Fruit fly (Drosophila melanogaster): ENCODE measurements around the gene CG5355.

Gene CG5355

DNA sequence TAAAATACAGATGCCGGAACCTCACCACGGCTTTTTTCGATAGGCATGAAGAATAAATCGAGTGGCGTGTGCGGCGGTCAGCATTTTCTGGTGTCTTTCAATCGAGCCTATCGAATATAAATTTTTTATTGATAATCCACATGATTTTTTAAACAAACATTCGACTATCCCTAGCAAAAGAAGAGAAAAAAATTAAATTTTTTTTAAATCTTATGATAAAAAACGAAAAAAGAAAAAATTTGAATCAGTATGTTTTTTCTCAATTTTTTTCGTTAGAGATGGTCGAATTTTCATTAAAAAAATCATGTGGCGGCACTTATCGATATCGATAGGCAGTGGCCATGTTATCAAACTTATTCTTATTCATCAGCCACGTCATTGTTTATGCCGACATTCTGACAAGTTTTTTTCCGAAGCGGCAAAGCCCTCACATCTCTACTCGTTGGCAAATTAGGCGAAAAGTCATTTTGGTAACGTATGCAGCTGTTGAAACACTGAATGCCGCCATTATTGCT lies 13.3 kb upstream of the CG5355 start, which contains the start of the genes SmB and KdelR:
Gene SmB, minus strand, starts transcription at position 94 of the 515 bp plus-strand sequence.
Gene KdelR, plus strand, starts transcription at position 354 of the 515 bp plus-strand sequence.
- TF ChIP-seq Eip78C (GFP tag), result peak; percentile 26
- TF ChIP-seq esn (GFP tag; optimal IDR thresholded peaks at IDR 0.05), result peak; percentile 49
- peak; percentile 81 for TF ChIP-seq fkh (GFP tag; optimal IDR thresholded peaks at IDR 0.05)
- no peak for TF ChIP-seq CG15336 (GFP tag; IDR thresholded peaks at IDR 0.05)
- peak; percentile 34 for TF ChIP-seq lz (GFP tag; optimal IDR thresholded peaks at IDR 0.05)
- TF ChIP-seq Eip75B (GFP tag; optimal IDR thresholded peaks at IDR 0.05), result no peak
- TF ChIP-seq CG3032 (tag; optimal IDR thresholded peaks at IDR 0.05), result peak; percentile 13
- TF ChIP-seq CG1621 (tag; optimal IDR thresholded peaks at IDR 0.05), result peak; percentile 39
- no peak for TF ChIP-seq Lpt (GFP tag; optimal IDR thresholded peaks at IDR 0.05)

DNA sequence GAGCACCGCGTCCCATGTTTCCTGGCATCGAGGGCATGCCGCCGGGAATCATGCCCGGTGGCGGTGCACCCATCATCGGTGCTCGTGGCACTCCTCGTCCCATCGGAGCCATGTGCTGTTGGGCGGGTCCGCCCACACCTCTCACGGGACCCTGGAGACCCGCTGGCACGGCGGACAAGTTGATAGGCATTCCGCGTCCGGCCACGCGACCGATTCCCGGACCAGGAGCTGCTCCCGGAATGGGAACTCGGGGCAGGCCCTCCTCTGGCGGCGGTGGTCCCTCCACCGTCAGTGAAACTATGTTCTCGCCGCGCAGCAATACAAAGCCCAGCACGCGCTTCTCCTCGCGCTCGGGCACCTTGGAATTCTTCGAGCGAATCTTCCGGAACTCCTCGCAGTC lies 12.3 kb upstream of the CG5355 start:
- TF ChIP-seq Hr4 (GFP tag; optimal IDR thresholded peaks at IDR 0.05), result no peak
- no peak for TF ChIP-seq CG11902 (GFP tag; optimal IDR thresholded peaks at IDR 0.05)
- TF ChIP-seq fd85E (GFP tag; optimal IDR thresholded peaks at IDR 0.05), result no peak
- no peak for TF ChIP-seq spab (GFP tag; optimal IDR thresholded peaks at IDR 0.05)
- no peak for TF ChIP-seq CG11294 (GFP tag; IDR thresholded peaks at IDR 0.05)
- TF ChIP-seq CG7368 (GFP tag; optimal IDR thresholded peaks at IDR 0.05), result no peak
- no peak for TF ChIP-seq CG3919 (GFP tag; optimal IDR thresholded peaks at IDR 0.05)
- TF ChIP-seq pdm3 (GFP tag; optimal IDR thresholded peaks at IDR 0.05), result no peak
- no peak for TF ChIP-seq CG1621 (tag; optimal IDR thresholded peaks at IDR 0.05)

DNA sequence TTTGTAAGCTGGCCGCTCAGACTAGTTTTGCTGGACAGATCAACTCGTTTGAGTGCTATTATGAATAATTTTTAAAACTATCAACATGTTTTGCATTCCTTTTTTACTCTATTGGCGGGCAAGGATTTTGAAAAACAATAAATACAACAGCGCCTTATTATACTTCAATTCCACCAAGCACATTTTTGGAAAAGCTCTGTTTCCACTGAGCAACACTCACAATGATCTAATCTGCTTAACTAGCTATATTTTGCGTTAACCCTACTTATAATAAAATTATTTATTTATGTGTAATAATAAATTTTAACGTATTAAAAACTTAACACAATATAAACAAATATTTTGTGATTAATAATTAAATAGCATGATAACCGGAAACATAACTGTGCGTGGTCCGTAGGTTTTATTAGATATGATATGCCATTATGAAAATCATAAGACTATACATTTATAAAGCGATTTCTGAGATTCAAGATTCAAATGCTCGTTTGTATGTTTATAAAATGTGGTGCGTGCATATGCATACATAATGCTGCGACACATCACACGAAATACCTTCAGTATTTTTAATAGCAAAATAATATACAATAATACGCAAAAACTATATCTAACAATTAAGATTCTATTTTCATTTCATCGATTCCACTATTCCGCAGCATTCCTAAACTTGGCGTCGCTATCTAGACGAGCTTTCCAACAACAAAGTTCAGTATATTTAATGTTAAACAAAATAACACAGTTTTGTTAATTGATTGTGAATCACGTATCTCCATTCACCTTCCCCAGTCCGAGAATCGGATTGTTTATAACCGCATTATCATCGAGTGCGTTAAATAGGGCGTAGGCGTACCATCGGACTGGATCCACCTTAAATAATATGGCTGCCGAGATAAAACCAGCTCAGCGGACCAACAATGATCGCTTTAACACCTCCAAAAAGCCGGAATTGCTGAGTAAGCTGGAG lies 9.7 kb upstream of the CG5355 start, which contains the start of the genes pie and Wdfy2:
Gene pie, minus strand, starts transcription at position 138 of the 964 bp plus-strand sequence.
Gene Wdfy2, plus strand, starts transcription at position 649 of the 964 bp plus-strand sequence.
- TF ChIP-seq cyc (GFP tag; optimal IDR thresholded peaks at IDR 0.05), result peak; percentile 6
- TF ChIP-seq CG3032 (tag; optimal IDR thresholded peaks at IDR 0.05), result peak; percentile 21
- TF ChIP-seq CG3919 (GFP tag; optimal IDR thresholded peaks at IDR 0.05), result no peak

DNA sequence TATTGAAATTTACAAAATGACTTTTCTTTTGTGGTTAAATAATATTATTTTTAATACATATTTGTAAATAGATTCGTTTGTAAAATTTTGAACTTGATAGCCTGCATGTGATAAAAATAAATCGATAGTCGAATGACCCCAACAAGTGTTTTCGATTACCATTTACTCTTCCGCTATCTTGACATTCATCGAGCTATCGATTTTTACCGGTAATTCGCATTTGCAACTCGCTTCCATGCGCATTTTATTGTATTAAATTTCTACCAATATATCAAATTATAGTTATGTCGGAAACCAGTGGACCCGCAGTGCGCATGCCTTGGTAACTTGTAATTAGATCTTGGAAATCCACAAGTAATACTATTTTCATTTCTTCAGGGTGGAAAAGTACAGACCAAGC lies 5.7 kb upstream of the CG5355 start, which contains the start of gene RfC3:
Gene RfC3, plus strand, starts transcription at position 210 of the 400 bp plus-strand sequence.
- TF ChIP-seq CG7368 (GFP tag; optimal IDR thresholded peaks at IDR 0.05) (no peak), ss (GFP tag; optimal IDR thresholded peaks at IDR 0.05) (no peak), CG11294 (GFP tag; IDR thresholded peaks at IDR 0.05) (no peak), eg (GFP tag; IDR thresholded peaks at IDR 0.05) (no peak), lz (GFP tag; optimal IDR thresholded peaks at IDR 0.05) (no peak), Sox14 (GFP tag; optimal IDR thresholded peaks at IDR 0.05) (no peak), achi (GFP tag; optimal IDR thresholded peaks at IDR 0.05) (no peak), Smox (GFP tag; optimal IDR thresholded peaks at IDR 0.05) (no peak), topi (GFP tag; optimal IDR thresholded peaks at IDR 0.05) (no peak), acj6 (GFP tag; optimal IDR thresholded peaks at IDR 0.05) (no peak), net (GFP tag; optimal IDR thresholded peaks at IDR 0.05) (no peak), fkh (GFP tag; optimal IDR thresholded peaks at IDR 0.05) (no peak), Hr4 (GFP tag; optimal IDR thresholded peaks at IDR 0.05) (no peak), CG3919 (GFP tag; optimal IDR thresholded peaks at IDR 0.05) (no peak), Hr39 (GFP tag; optimal IDR thresholded peaks at IDR 0.05) (no peak), spab (GFP tag; optimal IDR thresholded peaks at IDR 0.05) (no peak), CG4318 (GFP tag; optimal IDR thresholded peaks at IDR 0.05) (no peak), Gug (GFP tag; IDR thresholded peaks at IDR 0.05) (no peak), fd59A (GFP tag; optimal IDR thresholded peaks at IDR 0.05) (no peak), CG6792 (GFP tag; optimal IDR thresholded peaks at IDR 0.05) (no peak)
